Fruit fly (Drosophila melanogaster): ENCODE results near the gene Mhc.

Mhc gene

dm6 chr2L:16720707-16721700 is 45.4 kb upstream of the Mhc start (continued):
- no peak for TF ChIP-seq Sin3A (optimal IDR thresholded peaks at IDR 0.05)
- peak; percentile 86 for TF ChIP-seq gcm (GFP tag; optimal IDR thresholded peaks at IDR 0.05)
- peak; percentile 95 for TF ChIP-seq E2f1 (GFP tag; IDR thresholded peaks at IDR 0.05)
- peak; percentile 57 for TF ChIP-seq CrebB (tag; optimal IDR thresholded peaks at IDR 0.05)
- peak; percentile 7 for TF ChIP-seq CG7745 (tag; optimal IDR thresholded peaks at IDR 0.05)
- TF ChIP-seq CG3847 (GFP tag; IDR thresholded peaks at IDR 0.05), result peak; percentile 91
- peak; percentile 60 for TF ChIP-seq CG30020 (tag; optimal IDR thresholded peaks at IDR 0.05)
- peak in 1 of 2 experiments; percentile 94 for TF ChIP-seq Eip74EF (GFP tag; optimal IDR thresholded peaks at IDR 0.05)
- peak; percentile 14 for TF ChIP-seq Myb (GFP tag; optimal IDR thresholded peaks at IDR 0.05)
- TF ChIP-seq B-H1 (GFP tag; IDR thresholded peaks at IDR 0.05), result peak; percentile 95
- TF ChIP-seq CG11398 (GFP tag; optimal IDR thresholded peaks at IDR 0.05), result peak; percentile 40
- TF ChIP-seq CG10959 (GFP tag; IDR thresholded peaks at IDR 0.05), result peak; percentile 93
- peak; percentile 95 for TF ChIP-seq lab (GFP tag; optimal IDR thresholded peaks at IDR 0.05)
- no peak for TF ChIP-seq mld (GFP tag; IDR thresholded peaks at IDR 0.05; ENCODE audit: partially characterized antibody)
- peak; percentile 94 for TF ChIP-seq H15 (GFP tag; IDR thresholded peaks at IDR 0.05)
- peak; percentile 71 for TF ChIP-seq disco-r (GFP tag; optimal IDR thresholded peaks at IDR 0.05)
- peak; percentile 93 for TF ChIP-seq CG15601 (tag; optimal IDR thresholded peaks at IDR 0.05)
- TF ChIP-seq NC2β (GFP tag; optimal IDR thresholded peaks at IDR 0.05), result peak; percentile 61
- peak; percentile 64 for TF ChIP-seq CG2116 (GFP tag; optimal IDR thresholded peaks at IDR 0.05)
- peak; percentile 85 for TF ChIP-seq Hsf (GFP tag; optimal IDR thresholded peaks at IDR 0.05)
- peak; percentile 46 for TF ChIP-seq CG31365 (tag; optimal IDR thresholded peaks at IDR 0.05)
- TF ChIP-seq ttk (GFP tag; IDR thresholded peaks at IDR 0.05), result peak; percentile 94
- TF ChIP-seq corto (GFP tag; optimal IDR thresholded peaks at IDR 0.05), result peak; percentile 94
- peak; percentile 81 for TF ChIP-seq CG17568 (GFP tag; optimal IDR thresholded peaks at IDR 0.05)
- peak; percentile 74 for TF ChIP-seq Hmx (GFP tag; optimal IDR thresholded peaks at IDR 0.05)
- peak; percentile 94 for TF ChIP-seq CG30403 (GFP tag; optimal IDR thresholded peaks at IDR 0.05)
- TF ChIP-seq Side (GFP tag; optimal IDR thresholded peaks at IDR 0.05), result peak; percentile 75
- TF ChIP-seq PHDP (tag; optimal IDR thresholded peaks at IDR 0.05), result peak; percentile 82
- TF ChIP-seq Hand (GFP tag; optimal IDR thresholded peaks at IDR 0.05), result peak; percentile 77
- TF ChIP-seq otp (GFP tag; IDR thresholded peaks at IDR 0.05), result peak; percentile 94
- peak; percentile 92 for TF ChIP-seq CG17612 (GFP tag; IDR thresholded peaks at IDR 0.05)
- peak; percentile 76 for TF ChIP-seq CG12071 (GFP tag; optimal IDR thresholded peaks at IDR 0.05)
- TF ChIP-seq bab2 (GFP tag; optimal IDR thresholded peaks at IDR 0.05), result peak; percentile 78
- peak; percentile 55 for TF ChIP-seq tx (GFP tag; optimal IDR thresholded peaks at IDR 0.05)
- TF ChIP-seq CG9609 (GFP tag; optimal IDR thresholded peaks at IDR 0.05), result peak; percentile 34
- TF ChIP-seq CG8924 (tag; optimal IDR thresholded peaks at IDR 0.05), result peak; percentile 88
- TF ChIP-seq ato (GFP tag; IDR thresholded peaks at IDR 0.05; ENCODE audit: partially characterized antibody), result no peak
- peak; percentile 85 for TF ChIP-seq CG7372 (GFP tag; IDR thresholded peaks at IDR 0.05)
- TF ChIP-seq Max (GFP tag; optimal IDR thresholded peaks at IDR 0.05), result peak; percentile 92
- peak; percentile 79 for TF ChIP-seq Jarid2 (GFP tag; optimal IDR thresholded peaks at IDR 0.05)
- TF ChIP-seq CG13775 (GFP tag; optimal IDR thresholded peaks at IDR 0.05), result peak; percentile 77
- peak; percentile 93 for TF ChIP-seq CG9932 (GFP tag; IDR thresholded peaks at IDR 0.05)
- peak; percentile 59 for TF ChIP-seq CG3995 (GFP tag; optimal IDR thresholded peaks at IDR 0.05)
- peak; percentile 64 for TF ChIP-seq sug (tag; optimal IDR thresholded peaks at IDR 0.05)
- TF ChIP-seq CG8359 (GFP tag; optimal IDR thresholded peaks at IDR 0.05; ENCODE audit: borderline replicate concordance), result peak; percentile 85
- TF ChIP-seq CG14441 (GFP tag; IDR thresholded peaks at IDR 0.05), result peak; percentile 97
- TF ChIP-seq org-1 (GFP tag; optimal IDR thresholded peaks at IDR 0.05), result peak; percentile 59
- no peak for TF ChIP-seq CG10431 (GFP tag; optimal IDR thresholded peaks at IDR 0.05)

Measured in whole organism, embryonic.